Worm (Caenorhabditis elegans) whole organism, late embryonic: ENCODE results near the gene sdf-9.

ENCODE experiments used
- ceh-31 ChIP-seq: sonication (generic microtip); optimal IDR thresholded peaks from 2 replicates; lab custom pipeline; 2016; ENCODE audit warnings: missing genetic modification characterization, missing compliant biosample characterization
- eyg-1 ChIP-seq: sonication (generic microtip); optimal IDR thresholded peaks from 2 replicates; lab custom pipeline; 2016; ENCODE audit warnings: missing genotype, missing genetic modification characterization, missing compliant biosample characterization
- lim-6 ChIP-seq: sonication (generic microtip); optimal IDR thresholded peaks from 2 replicates; lab custom pipeline; 2016; ENCODE audit warnings: missing genetic modification characterization, missing compliant biosample characterization
- pqm-1 ChIP-seq: sonication (generic microtip); optimal IDR thresholded peaks from 2 replicates; lab custom pipeline; 2016; ENCODE audit warnings: missing genetic modification characterization, missing compliant biosample characterization
- sdc-2 ChIP-seq: sonication (generic microtip); optimal IDR thresholded peaks from 2 replicates; lab custom pipeline; 2016; ENCODE audit warnings: missing genotype, missing genetic modification characterization, missing compliant biosample characterization
- tbx-2 ChIP-seq: sonication (generic microtip); optimal IDR thresholded peaks from 2 replicates; lab custom pipeline; 2016; ENCODE audit warnings: missing genetic modification characterization, missing compliant biosample characterization
- unc-42 ChIP-seq: sonication (generic microtip); optimal IDR thresholded peaks from 2 replicates; lab custom pipeline; 2016; ENCODE audit warnings: missing genotype, missing genetic modification characterization, missing compliant biosample characterization
- zip-5 ChIP-seq: sonication (generic microtip); optimal IDR thresholded peaks from 2 replicates; lab custom pipeline; 2016; ENCODE audit warnings: missing genetic modification characterization, missing compliant biosample characterization
- ztf-16 ChIP-seq: sonication (generic microtip); optimal IDR thresholded peaks from 2 replicates; lab custom pipeline; 2017; ENCODE audit warnings: missing genetic modification characterization, missing compliant biosample characterization

DNA sequence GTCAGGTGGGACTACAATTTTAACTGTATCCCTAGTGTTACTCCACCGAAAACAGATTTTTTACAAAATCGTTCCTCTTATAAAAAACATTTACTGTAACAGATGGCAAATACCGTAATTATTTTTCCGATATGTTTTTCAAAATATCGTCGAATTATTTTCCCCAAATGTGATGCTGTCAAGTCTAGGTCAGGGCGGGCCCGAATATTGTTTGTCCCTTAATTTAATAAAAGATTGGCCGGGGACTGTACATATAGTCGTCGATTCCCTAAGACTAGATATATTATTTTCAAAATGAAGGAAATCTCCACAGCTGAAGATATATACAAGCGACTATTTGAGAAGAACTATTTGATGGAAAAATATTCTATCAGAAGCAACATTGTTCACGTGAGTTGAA is at the start of gene sdf-9:
- no peak for TF ChIP-seq ceh-31 (tag; lab: Kevin White, UChicago)
- no peak for TF ChIP-seq eyg-1 (tag; lab: Kevin White, UChicago)
- TF ChIP-seq tbx-2 (tag; lab: Kevin White, UChicago): no peak
- no peak for TF ChIP-seq sdc-2 (tag; lab: Kevin White, UChicago)
- no peak for TF ChIP-seq unc-42
- TF ChIP-seq lim-6 (tag; lab: Kevin White, UChicago): no peak
- TF ChIP-seq zip-5 (tag; lab: Kevin White, UChicago): no peak
- TF ChIP-seq pqm-1 (tag; lab: Kevin White, UChicago): no peak
- no peak for TF ChIP-seq ztf-16 (tag; lab: Kevin White, UChicago)
